Fruit fly (Drosophila melanogaster): ENCODE measurements around the gene CG15544.

The CG15544 gene

dm6 chr3R:30814597-30815252 lies 12.9 kb upstream of the CG15544 start (continued):
- TF ChIP-seq CG30020 (tag; optimal IDR thresholded peaks at IDR 0.05), result no peak
- TF ChIP-seq emc (GFP tag; optimal IDR thresholded peaks at IDR 0.05), result no peak
- no peak for TF ChIP-seq Sox100B (GFP tag; optimal IDR thresholded peaks at IDR 0.05)
- no peak for TF ChIP-seq ken (GFP tag; IDR thresholded peaks at IDR 0.05)
- TF ChIP-seq fu2 (GFP tag; optimal IDR thresholded peaks at IDR 0.05), result no peak
- TF ChIP-seq Dek (tag; optimal IDR thresholded peaks at IDR 0.05), result no peak
- TF ChIP-seq hth (optimal IDR thresholded peaks at IDR 0.05), result no peak
- no peak for TF ChIP-seq gro (GFP tag; optimal IDR thresholded peaks at IDR 0.05)
- peak; percentile 36; the same call in 1 of the 2 replicates for TF ChIP-seq wor (GFP tag; IDR thresholded peaks at IDR 0.05)
- TF ChIP-seq tio (GFP tag; optimal IDR thresholded peaks at IDR 0.05), result no peak
- TF ChIP-seq Rx (GFP tag; IDR thresholded peaks at IDR 0.05), result no peak
- no peak for TF ChIP-seq corto (GFP tag; optimal IDR thresholded peaks at IDR 0.05)
- peak; percentile 4 for TF ChIP-seq nmo (GFP tag; optimal IDR thresholded peaks at IDR 0.05)
- 0 out of 3 replicates have a peak, but pooled peaks have one; percentile 31 for TF ChIP-seq CG34422 (GFP tag; IDR thresholded peaks at IDR 0.05)
- TF ChIP-seq CG8944 (GFP tag; optimal IDR thresholded peaks at IDR 0.05), result peak; percentile 3
- TF ChIP-seq oc (tag; optimal IDR thresholded peaks at IDR 0.05), result no peak
- peak in 1 of 2 experiments; percentile 26 for TF ChIP-seq Hr51 (GFP tag; optimal IDR thresholded peaks at IDR 0.05)
- no peak for TF ChIP-seq CG16815 (GFP tag; optimal IDR thresholded peaks at IDR 0.05)
- TF ChIP-seq gt (GFP tag; IDR thresholded peaks at IDR 0.05), result no peak
- no peak for TF ChIP-seq Side (GFP tag; optimal IDR thresholded peaks at IDR 0.05)
- TF ChIP-seq Asciz (GFP tag; optimal IDR thresholded peaks at IDR 0.05), result no peak
- no peak for TF ChIP-seq Nf-YC (tag; optimal IDR thresholded peaks at IDR 0.05)
- no peak for TF ChIP-seq jigr1 (GFP tag; IDR thresholded peaks at IDR 0.05)
- TF ChIP-seq Ada2b (GFP tag; IDR thresholded peaks at IDR 0.05), result no peak
- TF ChIP-seq CG7271 (tag; optimal IDR thresholded peaks at IDR 0.05), result no peak
- TF ChIP-seq dpn (GFP tag; optimal IDR thresholded peaks at IDR 0.05), result peak; percentile 3 to 14
- peak; percentile 29 for TF ChIP-seq CG30403 (GFP tag; optimal IDR thresholded peaks at IDR 0.05)
- TF ChIP-seq luna (GFP tag; optimal IDR thresholded peaks at IDR 0.05), result no peak
- no peak for TF ChIP-seq CG17385 (GFP tag; optimal IDR thresholded peaks at IDR 0.05)
- no peak for TF ChIP-seq Hr78 (GFP tag; optimal IDR thresholded peaks at IDR 0.05)
- peak; percentile 7 for TF ChIP-seq zf30C (GFP tag; optimal IDR thresholded peaks at IDR 0.05)
- no peak for TF ChIP-seq mam (GFP tag; optimal IDR thresholded peaks at IDR 0.05)
- TF ChIP-seq sug (tag; optimal IDR thresholded peaks at IDR 0.05), result no peak
- peak; percentile 36 for TF ChIP-seq CG8359 (GFP tag; optimal IDR thresholded peaks at IDR 0.05; ENCODE audit: borderline replicate concordance)
- TF ChIP-seq salm (tag; optimal IDR thresholded peaks at IDR 0.05), result no peak
- TF ChIP-seq dati (GFP tag; IDR thresholded peaks at IDR 0.05), result no peak
- no peak for TF ChIP-seq sima (GFP tag; optimal IDR thresholded peaks at IDR 0.05)
- no peak for TF ChIP-seq CG15479 (GFP tag; optimal IDR thresholded peaks at IDR 0.05)
- no peak for TF ChIP-seq CG31365 (tag; optimal IDR thresholded peaks at IDR 0.05)
- no peak for TF ChIP-seq Neu2 (GFP tag; optimal IDR thresholded peaks at IDR 0.05; ENCODE audit: borderline replicate concordance)

- TF ChIP-seq Ssrp (tag; optimal IDR thresholded peaks at IDR 0.05) (no peak), row (GFP tag; IDR thresholded peaks at IDR 0.05) (peak; percentile 33; the same call in 2 of the 3 replicates), zf30C (GFP tag; optimal IDR thresholded peaks at IDR 0.05) (no peak), sqz (GFP tag; optimal IDR thresholded peaks at IDR 0.05) (peak; percentile 16), ttk (GFP tag; IDR thresholded peaks at IDR 0.05) (no peak), CG5245 (GFP tag; optimal IDR thresholded peaks at IDR 0.05) (no peak), fu2 (GFP tag; optimal IDR thresholded peaks at IDR 0.05) (no peak), zfh2 (GFP tag; optimal IDR thresholded peaks at IDR 0.05) (no peak), Elba2 (GFP tag; optimal IDR thresholded peaks at IDR 0.05) (no peak), ase (GFP tag; IDR thresholded peaks at IDR 0.05) (no peak), CG13775 (GFP tag; optimal IDR thresholded peaks at IDR 0.05) (no peak), HLHmδ (GFP tag; optimal IDR thresholded peaks at IDR 0.05) (no peak), CG30020 (tag; optimal IDR thresholded peaks at IDR 0.05) (no peak), CG12104 (GFP tag; optimal IDR thresholded peaks at IDR 0.05) (no peak), MESR4 (GFP tag; optimal IDR thresholded peaks at IDR 0.05) (no peak)
These were observed 11.4 kb upstream of the CG15544 start for dm6 chr3R:30816200-30816599.

Data from whole organism, embryonic.